Worm (Caenorhabditis elegans) whole organism, young adult: ENCODE data around the gene srh-212.

Experiments used
- B0035.1 ChIP-seq: sonication (generic microtip); optimal IDR thresholded peaks from 2 replicates; lab custom pipeline; 2016; ENCODE audit warnings: missing genetic modification characterization, mild to moderate bottlenecking, missing compliant biosample characterization, missing genotype, missing genetic modification reagents
- C06A6.2 ChIP-seq: fragments of 200-800 bp; sonication (Bioruptor generic); conservative IDR thresholded peaks from 2 replicates; pipeline ENCODE4 v1.3.6; 2022; ENCODE audit warnings: missing genetic modification characterization, missing compliant biosample characterization
- F10E7.11 ChIP-seq: sonication (generic microtip); optimal IDR thresholded peaks from 2 replicates; lab custom pipeline; 2017; ENCODE audit warnings: mild to moderate bottlenecking, missing genetic modification characterization, moderate library complexity, missing compliant biosample characterization
- F49E8.2 ChIP-seq: sonication (generic microtip); optimal IDR thresholded peaks from 3 replicates; lab custom pipeline; 2017; ENCODE audit warnings: missing genetic modification characterization, mild to moderate bottlenecking, missing compliant biosample characterization, antibody characterized with exemption, moderate library complexity; ENCODE audit not compliant: insufficient read depth
- F55B11.4 ChIP-seq: sonication (generic microtip); optimal IDR thresholded peaks from 2 replicates; lab custom pipeline; 2016; ENCODE audit warnings: missing compliant biosample characterization, missing genetic modification characterization, borderline replicate concordance; ENCODE audit not compliant: insufficient read depth
- Y53F4B.3 ChIP-seq: fragments of 200-800 bp; sonication (Bioruptor generic); IDR thresholded peaks from 2 replicates; pipeline ENCODE4 v1.3.6; 2022; ENCODE audit warnings: missing genetic modification reagents, missing genetic modification characterization, missing compliant biosample characterization
- Y67H2A.10 ChIP-seq: fragments of 200-800 bp; sonication (Bioruptor generic); conservative IDR thresholded peaks from 2 replicates; pipeline ENCODE4 v1.3.6; 2022; ENCODE audit warnings: missing genetic modification reagents, missing genetic modification characterization, missing compliant biosample characterization
- Y79H2A.3 ChIP-seq: fragments of 200-800 bp; sonication (Bioruptor generic); conservative IDR thresholded peaks from 2 replicates; pipeline ENCODE4 v1.3.6; 2022; ENCODE audit warnings: missing genetic modification reagents, missing genetic modification characterization, missing compliant biosample characterization
- Y95B8A.8 ChIP-seq: fragments of 200-800 bp; sonication (Bioruptor generic); IDR thresholded peaks from 2 replicates; pipeline ENCODE4 v1.3.6; 2022; ENCODE audit warnings: missing genetic modification reagents, missing genetic modification characterization, missing compliant biosample characterization
- ama-1 ChIP-seq, 3 experiments: fragments of 150-350 bp in 1 of 3; sonication (generic microtip) in 2 of 3; optimal IDR thresholded peaks; 2 replicates each; lab custom pipeline; 2014 to 2018; ENCODE audit warnings: missing biosample characterization in 2 of 3, missing genetic modification characterization in 2 of 3, missing genetic modification reagents in 2 of 3
- aptf-3 ChIP-seq: fragments of 200-800 bp; sonication (Bioruptor generic); IDR thresholded peaks from 2 replicates; pipeline ENCODE4 v1.3.6; 2022; ENCODE audit warnings: missing genetic modification characterization, missing compliant biosample characterization
- athp-1 ChIP-seq: sonication (generic microtip); optimal IDR thresholded peaks from 2 replicates; lab custom pipeline; 2017; ENCODE audit warnings: mild to moderate bottlenecking, missing genetic modification characterization, missing compliant biosample characterization
- ccch-3 ChIP-seq: fragments of 200-800 bp; sonication (Bioruptor generic); optimal IDR thresholded peaks from 2 replicates; lab custom pipeline; 2018; ENCODE audit warnings: mild to moderate bottlenecking, missing genetic modification characterization, missing compliant biosample characterization
- cebp-2 ChIP-seq: fragments of 200-800 bp; sonication (Bioruptor generic); IDR thresholded peaks from 2 replicates; pipeline ENCODE4 v1.3.6; 2022; ENCODE audit warnings: missing genetic modification characterization, missing compliant biosample characterization
- ceh-27 ChIP-seq: fragments of 200-800 bp; sonication (Bioruptor generic); optimal IDR thresholded peaks from 2 replicates; lab custom pipeline; 2018; ENCODE audit warnings: mild to moderate bottlenecking, missing genetic modification characterization, moderate library complexity, missing compliant biosample characterization
- ceh-79 ChIP-seq: sonication (generic microtip); optimal IDR thresholded peaks from 2 replicates; lab custom pipeline; 2017; ENCODE audit warnings: mild to moderate bottlenecking, missing genetic modification characterization, missing compliant biosample characterization
- ceh-91 ChIP-seq: fragments of 200-800 bp; sonication (Bioruptor generic); IDR thresholded peaks from 2 replicates; pipeline ENCODE4 v1.3.6; 2022; ENCODE audit warnings: missing genetic modification reagents, missing genetic modification characterization, missing compliant biosample characterization
- efl-1 ChIP-seq: fragments of 150-350 bp; optimal IDR thresholded peaks from 2 replicates; lab custom pipeline; 2014; ENCODE audit warnings: missing biosample characterization, missing genetic modification reagents, missing genetic modification characterization
- fkh-3 ChIP-seq: sonication (generic microtip); optimal IDR thresholded peaks from 2 replicates; lab custom pipeline; 2016; ENCODE audit warnings: mild to moderate bottlenecking, missing genetic modification characterization, missing compliant biosample characterization
- gei-17 ChIP-seq: fragments of 200-800 bp; sonication (Bioruptor generic); optimal IDR thresholded peaks from 2 replicates; lab custom pipeline; 2018; ENCODE audit warnings: mild to moderate bottlenecking, missing genetic modification characterization, missing compliant biosample characterization
- him-1 ChIP-seq: sonication (generic microtip); optimal IDR thresholded peaks from 2 replicates; lab custom pipeline; 2016; ENCODE audit warnings: missing genotype, missing genetic modification reagents, missing genetic modification characterization, missing compliant biosample characterization
- hmg-20 ChIP-seq: fragments of 200-800 bp; sonication (Bioruptor generic); IDR thresholded peaks from 2 replicates; pipeline ENCODE4 v1.3.6; 2022; ENCODE audit warnings: missing genetic modification reagents, missing genetic modification characterization, missing compliant biosample characterization
- hsf-1 ChIP-seq: fragments of 200-800 bp; sonication (Bioruptor generic); IDR thresholded peaks from 2 replicates; pipeline ENCODE4 v1.3.6; 2022; ENCODE audit warnings: missing genetic modification reagents, missing genetic modification characterization, missing compliant biosample characterization
- let-526 ChIP-seq: fragments of 200-800 bp; sonication (Bioruptor generic); IDR thresholded peaks from 2 replicates; pipeline ENCODE4 v1.3.6; 2022; ENCODE audit warnings: missing genetic modification reagents, missing genetic modification characterization, missing compliant biosample characterization
- let-607 ChIP-seq, 2 experiments: fragments of 200-800 bp in 1 of 2; sonication (Bioruptor generic) in 1 of 2; sonication (generic microtip) in 1 of 2; optimal IDR thresholded peaks; 2 replicates each; lab custom pipeline; 2016 to 2018; ENCODE audit warnings: mild to moderate bottlenecking in 2 of 2, missing compliant biosample characterization in 2 of 2, missing genetic modification characterization in 2 of 2, moderate library complexity in 2 of 2, missing genotype in 1 of 2
- lin-26 ChIP-seq: fragments of 200-800 bp; sonication (Bioruptor generic); IDR thresholded peaks from 2 replicates; pipeline ENCODE4 v1.3.6; 2022; ENCODE audit warnings: missing genetic modification reagents, missing genetic modification characterization, missing compliant biosample characterization
- madf-10 ChIP-seq: sonication (generic microtip); optimal IDR thresholded peaks from 2 replicates; lab custom pipeline; 2016; ENCODE audit warnings: mild to moderate bottlenecking, missing genetic modification characterization, missing compliant biosample characterization
- madf-3 ChIP-seq: fragments of 200-800 bp; sonication (Bioruptor generic); IDR thresholded peaks from 2 replicates; pipeline ENCODE4 v1.3.6; 2022; ENCODE audit warnings: missing genetic modification reagents, missing genetic modification characterization, missing compliant biosample characterization
- madf-6 ChIP-seq: fragments of 200-800 bp; sonication (Bioruptor generic); IDR thresholded peaks from 2 replicates; pipeline ENCODE4 v1.3.6; 2022; ENCODE audit warnings: missing genetic modification reagents, missing genetic modification characterization, missing compliant biosample characterization
- mcd-1 ChIP-seq: fragments of 200-800 bp; sonication (Bioruptor generic); IDR thresholded peaks from 2 replicates; pipeline ENCODE4 v1.3.6; 2022; ENCODE audit warnings: missing genetic modification reagents, missing genetic modification characterization, missing compliant biosample characterization
- mxl-1 ChIP-seq: sonication (generic microtip); optimal IDR thresholded peaks from 2 replicates; lab custom pipeline; 2016; ENCODE audit warnings: missing genetic modification characterization, missing compliant biosample characterization
- nfya-2 ChIP-seq: fragments of 200-800 bp; sonication (Bioruptor generic); IDR thresholded peaks from 2 replicates; pipeline ENCODE4 v1.3.6; 2022; ENCODE audit warnings: missing genetic modification reagents, missing genetic modification characterization, missing compliant biosample characterization
- nhr-120 ChIP-seq: fragments of 200-800 bp; sonication (Bioruptor generic); IDR thresholded peaks from 2 replicates; pipeline ENCODE4 v1.3.6; 2022; ENCODE audit warnings: missing genetic modification characterization, missing compliant biosample characterization
- nhr-90 ChIP-seq: sonication (generic microtip); optimal IDR thresholded peaks from 2 replicates; lab custom pipeline; 2016; ENCODE audit warnings: missing genotype, mild to moderate bottlenecking, missing genetic modification characterization, missing compliant biosample characterization
- pbrm-1 ChIP-seq: fragments of 200-800 bp; sonication (Bioruptor generic); IDR thresholded peaks from 2 replicates; pipeline ENCODE4 v1.3.6; 2022; ENCODE audit warnings: missing genetic modification reagents, missing genetic modification characterization, missing compliant biosample characterization
- rcor-1 ChIP-seq: fragments of 200-800 bp; sonication (Bioruptor generic); IDR thresholded peaks from 2 replicates; pipeline ENCODE4 v1.3.6; 2022; ENCODE audit warnings: missing genetic modification reagents, missing genetic modification characterization, missing compliant biosample characterization
- rec-8 ChIP-seq, 2 experiments: sonication (generic microtip); optimal IDR thresholded peaks; 2 replicates each; lab custom pipeline; 2016; ENCODE audit warnings: mild to moderate bottlenecking in 2 of 2, missing genetic modification characterization in 2 of 2, missing genetic modification reagents in 2 of 2, missing genotype in 2 of 2, missing biosample characterization in 1 of 2, missing compliant biosample characterization in 1 of 2, moderate library complexity in 1 of 2
- sdz-38 ChIP-seq: sonication (generic microtip); optimal IDR thresholded peaks from 2 replicates; lab custom pipeline; 2016; ENCODE audit warnings: missing genotype, missing genetic modification characterization, missing compliant biosample characterization
- sea-2 ChIP-seq: fragments of 200-800 bp; sonication (Bioruptor generic); IDR thresholded peaks from 2 replicates; pipeline ENCODE4 v1.3.6; 2022; ENCODE audit warnings: missing genetic modification characterization, missing compliant biosample characterization
- snpc-3.4 ChIP-seq: sonication (generic microtip); optimal IDR thresholded peaks from 2 replicates; lab custom pipeline; 2017; ENCODE audit warnings: missing genetic modification characterization, mild to moderate bottlenecking, missing compliant biosample characterization, antibody characterized with exemption, moderate library complexity, missing genotype, missing genetic modification reagents
- tbp1 ChIP-seq: fragments of 200-800 bp; sonication (Bioruptor generic); optimal IDR thresholded peaks from 2 replicates; lab custom pipeline; 2018; ENCODE audit warnings: mild to moderate bottlenecking, missing genetic modification characterization, missing compliant biosample characterization
- tbx-9 ChIP-seq: sonication (generic microtip); optimal IDR thresholded peaks from 2 replicates; lab custom pipeline; 2016; ENCODE audit warnings: borderline replicate concordance, missing genetic modification characterization, inconsistent platforms, missing compliant biosample characterization
- tlf-1 ChIP-seq: fragments of 200-800 bp; sonication (Bioruptor generic); optimal IDR thresholded peaks from 2 replicates; lab custom pipeline; 2018; ENCODE audit warnings: mild to moderate bottlenecking, missing genetic modification characterization, missing compliant biosample characterization
- xnd-1 ChIP-seq: sonication (generic microtip); optimal IDR thresholded peaks from 2 replicates; lab custom pipeline; 2016; ENCODE audit warnings: missing genotype, missing genetic modification reagents, missing genetic modification characterization, missing compliant biosample characterization
- zim-3 ChIP-seq: sonication (generic microtip); optimal IDR thresholded peaks from 2 replicates; lab custom pipeline; 2017; ENCODE audit warnings: mild to moderate bottlenecking, missing genetic modification characterization, moderate library complexity, missing compliant biosample characterization
- ztf-25 ChIP-seq: fragments of 200-800 bp; sonication (Bioruptor generic); IDR thresholded peaks from 2 replicates; pipeline ENCODE4 v1.3.6; 2022; ENCODE audit warnings: missing genetic modification reagents, missing genetic modification characterization, missing compliant biosample characterization
- ztf-28 ChIP-seq: fragments of 200-800 bp; sonication (Bioruptor generic); IDR thresholded peaks from 2 replicates; pipeline ENCODE4 v1.3.6; 2022; ENCODE audit warnings: missing genetic modification reagents, missing genetic modification characterization, missing compliant biosample characterization

The srh-212 gene

ce11 chrV:3634293-3635016 is 37.5 kb upstream of the srh-212 start (continued):
- TF ChIP-seq zim-3: peak; percentile 17
- no peak for TF ChIP-seq ama-1 (optimal IDR thresholded peaks at IDR 0.05; lab: Kevin White, UChicago)
- no peak for TF ChIP-seq ama-1 (GFP tag; optimal IDR thresholded peaks at IDR 0.05; lab: Kevin White, UChicago)
- no peak for TF ChIP-seq ztf-25 (GFP tag; lab: Robert Waterston, UW)
- TF ChIP-seq nhr-90 (tag; lab: Kevin White, UChicago): peak; percentile 87
- TF ChIP-seq let-526: no peak
- no peak for TF ChIP-seq Y95B8A.8 (GFP tag; lab: Robert Waterston, UW)
- TF ChIP-seq him-1 (tag; lab: Kevin White, UChicago): no peak
- TF ChIP-seq snpc-3.4 (tag; lab: Kevin White, UChicago): no peak
- no peak for TF ChIP-seq ceh-79 (tag; lab: Kevin White, UChicago)
- peak in 1 of 2 experiments; percentile 36 for TF ChIP-seq let-607 (tag; optimal IDR thresholded peaks at IDR 0.05; lab: Kevin White, UChicago)
- TF ChIP-seq gei-17 (GFP tag; lab: Kevin White, UChicago): no peak
- no peak for TF ChIP-seq aptf-3 (GFP tag; lab: Robert Waterston, UW)
- TF ChIP-seq cebp-2 (GFP tag; lab: Robert Waterston, UW): 0 out of 2 replicates have a peak, but pooled peaks have one; percentile 56
- TF ChIP-seq ztf-28 (GFP tag; lab: Robert Waterston, UW): no peak
- no peak for TF ChIP-seq ccch-3 (GFP tag; lab: Kevin White, UChicago)
- TF ChIP-seq lin-26: no peak
- TF ChIP-seq F49E8.2 (tag; lab: Kevin White, UChicago): no peak
- TF ChIP-seq athp-1 (tag; lab: Kevin White, UChicago): peak; percentile 3
- no peak for TF ChIP-seq rec-8 (tag; optimal IDR thresholded peaks at IDR 0.05; lab: Kevin White, UChicago)
- no peak for TF ChIP-seq nhr-120
- no peak for TF ChIP-seq sea-2 (GFP tag; lab: Robert Waterston, UW)
- peak; percentile 41 for TF ChIP-seq tbp1 (GFP tag; lab: Kevin White, UChicago)
- TF ChIP-seq C06A6.2: no peak
- TF ChIP-seq tlf-1 (GFP tag; lab: Kevin White, UChicago): peak; percentile 62
- no peak for TF ChIP-seq nfya-2 (GFP tag; lab: Robert Waterston, UW)
- no peak for TF ChIP-seq Y67H2A.10 (GFP tag; lab: Robert Waterston, UW)
- no peak for TF ChIP-seq F10E7.11
- TF ChIP-seq madf-10 (tag; lab: Kevin White, UChicago): peak; percentile 91
- no peak for TF ChIP-seq hsf-1 (GFP tag; lab: Robert Waterston, UW)
- TF ChIP-seq sdz-38 (tag; lab: Kevin White, UChicago): no peak
- no peak for TF ChIP-seq Y53F4B.3 (GFP tag; lab: Robert Waterston, UW)
- TF ChIP-seq madf-3 (GFP tag; lab: Robert Waterston, UW): no peak
- no peak for TF ChIP-seq B0035.1 (tag; lab: Kevin White, UChicago)
- TF ChIP-seq madf-6 (GFP tag; lab: Robert Waterston, UW): no peak; the same call in 1 of the 2 replicates
- TF ChIP-seq mxl-1: no peak
- no peak for TF ChIP-seq pbrm-1 (GFP tag; lab: Robert Waterston, UW)
- no peak for TF ChIP-seq fkh-3 (tag; lab: Kevin White, UChicago)
- no peak for TF ChIP-seq ceh-27
- TF ChIP-seq hmg-20: no peak
- TF ChIP-seq xnd-1 (tag; lab: Kevin White, UChicago): no peak
- no peak for TF ChIP-seq Y79H2A.3 (GFP tag; lab: Robert Waterston, UW)
- TF ChIP-seq rcor-1 (GFP tag; lab: Robert Waterston, UW): no peak
- TF ChIP-seq efl-1: no peak
- peak; percentile 22; the same call in 1 of the 2 replicates for TF ChIP-seq mcd-1 (GFP tag; lab: Robert Waterston, UW)
- no peak for TF ChIP-seq tbx-9 (tag; lab: Kevin White, UChicago)
- no peak for TF ChIP-seq F55B11.4
- TF ChIP-seq ceh-91: no peak
